Fruit fly (Drosophila melanogaster): Measurements from ENCODE around the gene CG1750.

The CG1750 gene

DNA sequence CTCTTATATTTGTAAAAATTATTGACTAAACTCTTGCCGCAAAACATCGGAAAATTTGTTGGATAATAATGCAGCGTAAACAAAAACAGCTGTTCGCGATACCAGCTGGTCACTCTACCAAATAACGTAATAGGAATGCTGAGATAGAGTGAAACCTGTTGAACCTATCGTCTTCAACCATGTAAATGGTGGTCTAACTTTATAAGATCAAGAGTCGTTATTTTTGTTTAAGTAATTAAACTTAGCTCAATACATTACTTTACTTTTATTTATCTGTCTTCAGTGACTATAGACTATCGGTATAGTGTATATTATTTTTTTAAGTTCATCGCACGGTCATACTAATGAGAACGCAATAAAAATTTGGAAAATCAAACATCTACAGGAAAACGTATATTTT is at the start of gene CG1750, which contains the start of gene spn-F (continued):
- TF ChIP-seq CG34224 (GFP tag; IDR thresholded peaks at IDR 0.05; ENCODE audit: partially characterized antibody) (peak; percentile 49; the same call in 2 of the 3 replicates), tgo (GFP tag; IDR thresholded peaks at IDR 0.05) (no peak), CG3847 (GFP tag; IDR thresholded peaks at IDR 0.05) (no peak), CG6272 (GFP tag; IDR thresholded peaks at IDR 0.05) (no peak), gfzf (GFP tag; optimal IDR thresholded peaks at IDR 0.05) (peak; percentile 81), Hr78 (GFP tag; optimal IDR thresholded peaks at IDR 0.05) (peak in 1 of 2 experiments; percentile 0), CG10321 (GFP tag; IDR thresholded peaks at IDR 0.05) (no peak), Bgb (GFP tag; IDR thresholded peaks at IDR 0.05; ENCODE audit: partially characterized antibody) (peak; percentile 56), CG13424 (tag; optimal IDR thresholded peaks at IDR 0.05) (peak; percentile 20), pzg (GFP tag; optimal IDR thresholded peaks at IDR 0.05) (peak; percentile 61), CG16815 (GFP tag; optimal IDR thresholded peaks at IDR 0.05) (no peak), jumu (GFP tag; optimal IDR thresholded peaks at IDR 0.05) (no peak), Camta (GFP tag; optimal IDR thresholded peaks at IDR 0.05) (no peak), NC2β (GFP tag; optimal IDR thresholded peaks at IDR 0.05) (no peak), pnt (GFP tag; optimal IDR thresholded peaks at IDR 0.05) (no peak), pita (GFP tag; optimal IDR thresholded peaks at IDR 0.05) (no peak), lbe (GFP tag; optimal IDR thresholded peaks at IDR 0.05) (no peak), nau (GFP tag; optimal IDR thresholded peaks at IDR 0.05) (no peak), CG31365 (tag; optimal IDR thresholded peaks at IDR 0.05) (no peak), dmrt99B (tag; optimal IDR thresholded peaks at IDR 0.05) (no peak), bsh (GFP tag; optimal IDR thresholded peaks at IDR 0.05) (no peak), cg (GFP tag; optimal IDR thresholded peaks at IDR 0.05) (no peak), CG32772 (GFP tag; IDR thresholded peaks at IDR 0.05) (no peak), Trl (optimal IDR thresholded peaks at IDR 0.05) (no peak), Trl (GFP tag; optimal IDR thresholded peaks at IDR 0.05) (no peak), HmgD (GFP tag; optimal IDR thresholded peaks at IDR 0.05) (no peak), H15 (GFP tag; IDR thresholded peaks at IDR 0.05) (no peak), bowl (GFP tag; IDR thresholded peaks at IDR 0.05) (no peak), CG6813 (GFP tag; optimal IDR thresholded peaks at IDR 0.05) (no peak), HLH54F (GFP tag; optimal IDR thresholded peaks at IDR 0.05) (no peak), Fer1 (GFP tag; optimal IDR thresholded peaks at IDR 0.05) (no peak), abd-A (tag; optimal IDR thresholded peaks at IDR 0.05) (no peak), CG12155 (GFP tag; optimal IDR thresholded peaks at IDR 0.05) (no peak), sc (optimal IDR thresholded peaks at IDR 0.05) (no peak), sc (GFP tag; optimal IDR thresholded peaks at IDR 0.05) (no peak), B-H2 (GFP tag; optimal IDR thresholded peaks at IDR 0.05) (no peak), YL-1 (GFP tag; optimal IDR thresholded peaks at IDR 0.05) (peak; percentile 43), her (GFP tag; optimal IDR thresholded peaks at IDR 0.05) (no peak), CG12104 (GFP tag; optimal IDR thresholded peaks at IDR 0.05) (no peak), CG9876 (GFP tag; optimal IDR thresholded peaks at IDR 0.05) (no peak), PHDP (tag; optimal IDR thresholded peaks at IDR 0.05) (no peak), CG34422 (GFP tag; IDR thresholded peaks at IDR 0.05) (no peak; the same call in 2 of the 3 replicates), CG10543 (GFP tag; optimal IDR thresholded peaks at IDR 0.05) (no peak), da (GFP tag; optimal IDR thresholded peaks at IDR 0.05) (no peak), mld (GFP tag; IDR thresholded peaks at IDR 0.05; ENCODE audit: partially characterized antibody) (0 out of 3 replicates have a peak, but pooled peaks have one; percentile 22), CG9932 (GFP tag; IDR thresholded peaks at IDR 0.05) (no peak), odd (GFP tag; optimal IDR thresholded peaks at IDR 0.05) (no peak), CHES-1-like (GFP tag; optimal IDR thresholded peaks at IDR 0.05) (no peak), CG4820 (GFP tag; optimal IDR thresholded peaks at IDR 0.05) (no peak), Dad (GFP tag; optimal IDR thresholded peaks at IDR 0.05) (no peak), disco-r (GFP tag; optimal IDR thresholded peaks at IDR 0.05) (no peak), onecut (GFP tag; IDR thresholded peaks at IDR 0.05) (no peak)

All from whole organism, embryonic.